Comparison of ENCODE assay signal across 1 fruit fly cellular context in genomic region chr3L:16161847-16162556, dm6.
TF ChIP-seq lines count a peak whose summit lies in the region.

No protein-coding gene starts in this region.

TF ChIP-seq in whole organism, embryonic, 481 proteins besides CTCF, POLR2A, EP300 and RAD21 (continued from another document):
- TF ChIP-seq chm (GFP tag; IDR thresholded peaks at IDR 0.05; lab: Robert Waterston, UW) (0 out of 2 replicates have a peak, but pooled peaks have one; percentile 30), btn (GFP tag; optimal IDR thresholded peaks at IDR 0.05; lab: Kevin White, UChicago) (no peak), nau (GFP tag; optimal IDR thresholded peaks at IDR 0.05; lab: Kevin White, UChicago) (peak; percentile 76), Ets65A (GFP tag; lab: Kevin White, UChicago) (peak; percentile 34), CG1233 (GFP tag; optimal IDR thresholded peaks at IDR 0.05; lab: Kevin White, UChicago) (peak; percentile 51), Six4 (GFP tag; optimal IDR thresholded peaks at IDR 0.05; lab: Kevin White, UChicago) (peak; percentile 37), slp2 (GFP tag; optimal IDR thresholded peaks at IDR 0.05; lab: Kevin White, UChicago) (peak; percentile 59), bsh (GFP tag; optimal IDR thresholded peaks at IDR 0.05; lab: Kevin White, UChicago) (peak; percentile 75 to 78), HLH54F (GFP tag; optimal IDR thresholded peaks at IDR 0.05; lab: Kevin White, UChicago) (peak; percentile 74), Lpt (GFP tag; optimal IDR thresholded peaks at IDR 0.05; lab: Kevin White, UChicago) (no peak), chinmo (GFP tag; IDR thresholded peaks at IDR 0.05; lab: Robert Waterston, UW; ENCODE audit: partially characterized antibody) (peak; percentile 39; the same call in 1 of the 4 replicates), amos (GFP tag; IDR thresholded peaks at IDR 0.05; lab: Robert Waterston, UW; ENCODE audit: partially characterized antibody) (no peak), ftz-f1 (GFP tag; optimal IDR thresholded peaks at IDR 0.05; lab: Kevin White, UChicago) (no peak), knrl (GFP tag; IDR thresholded peaks at IDR 0.05; lab: Robert Waterston, UW; ENCODE audit: partially characterized antibody) (no peak), ase (GFP tag; IDR thresholded peaks at IDR 0.05; lab: Robert Waterston, UW) (0 out of 3 replicates have a peak, but pooled peaks have one; percentile 39), CG8944 (GFP tag; optimal IDR thresholded peaks at IDR 0.05; lab: Kevin White, UChicago) (peak; percentile 33), sqz (GFP tag; optimal IDR thresholded peaks at IDR 0.05; lab: Kevin White, UChicago) (peak; percentile 89), rib (GFP tag; IDR thresholded peaks at IDR 0.05; lab: Robert Waterston, UW) (0 out of 2 replicates have a peak, but pooled peaks have one; percentile 41), sob (GFP tag; IDR thresholded peaks at IDR 0.05; lab: Robert Waterston, UW) (no peak; the same call in 1 of the 2 replicates), nerfin-2 (GFP tag; IDR thresholded peaks at IDR 0.05; lab: Robert Waterston, UW; ENCODE audit: partially characterized antibody) (no peak), CG5180 (GFP tag; optimal IDR thresholded peaks at IDR 0.05; lab: Kevin White, UChicago) (peak; percentile 45), CG9932 (GFP tag; IDR thresholded peaks at IDR 0.05; lab: Robert Waterston, UW) (peak; percentile 70), dysf (GFP tag; IDR thresholded peaks at IDR 0.05; lab: Robert Waterston, UW) (peak; percentile 83), Atf-2 (GFP tag; optimal IDR thresholded peaks at IDR 0.05; lab: Kevin White, UChicago) (peak; percentile 48), ssp (GFP tag; IDR thresholded peaks at IDR 0.05; lab: Robert Waterston, UW) (peak; percentile 34; the same call in 1 of the 2 replicates), sd (tag; optimal IDR thresholded peaks at IDR 0.05; lab: Kevin White, UChicago) (peak; percentile 49), CG4707 (GFP tag; optimal IDR thresholded peaks at IDR 0.05; lab: Kevin White, UChicago) (peak; percentile 40), dm (GFP tag; optimal IDR thresholded peaks at IDR 0.05; lab: Kevin White, UChicago) (peak; percentile 1), dan (GFP tag; IDR thresholded peaks at IDR 0.05; lab: Robert Waterston, UW) (no peak), Poxn (GFP tag; IDR thresholded peaks at IDR 0.05; lab: Robert Waterston, UW) (no peak), CG11560 (tag; IDR thresholded peaks at IDR 0.05; lab: Robert Waterston, UW) (no peak; the same call in 2 of the 3 replicates), Drgx (GFP tag; IDR thresholded peaks at IDR 0.05; lab: Robert Waterston, UW) (peak; percentile 69), cg (GFP tag; optimal IDR thresholded peaks at IDR 0.05; lab: Kevin White, UChicago) (peak; percentile 82), odd (GFP tag; optimal IDR thresholded peaks at IDR 0.05; lab: Kevin White, UChicago) (peak; percentile 67), CG1603 (tag; optimal IDR thresholded peaks at IDR 0.05; lab: Kevin White, UChicago) (no peak), pho (GFP tag; optimal IDR thresholded peaks at IDR 0.05; lab: Kevin White, UChicago) (peak; percentile 66), CG1832 (GFP tag; optimal IDR thresholded peaks at IDR 0.05; lab: Kevin White, UChicago) (peak; percentile 72), CG10147 (GFP tag; optimal IDR thresholded peaks at IDR 0.05; lab: Kevin White, UChicago) (peak; percentile 79), CG17359 (tag; optimal IDR thresholded peaks at IDR 0.05; lab: Kevin White, UChicago) (peak; percentile 70), crol (GFP tag; IDR thresholded peaks at IDR 0.05; lab: Robert Waterston, UW) (peak; percentile 84), CG4328 (GFP tag; optimal IDR thresholded peaks at IDR 0.05; lab: Kevin White, UChicago) (peak; percentile 43), seq (GFP tag; IDR thresholded peaks at IDR 0.05; lab: Robert Waterston, UW) (peak; percentile 70), CG17829 (tag; optimal IDR thresholded peaks at IDR 0.05; lab: Kevin White, UChicago) (peak; percentile 58), prd (optimal IDR thresholded peaks at IDR 0.05; lab: Kevin White, UChicago) (no peak), prd (GFP tag; IDR thresholded peaks at IDR 0.05; lab: Robert Waterston, UW) (peak; percentile 60; the same call in 2 of the 3 replicates), bab2 (GFP tag; optimal IDR thresholded peaks at IDR 0.05; lab: Kevin White, UChicago) (peak; percentile 48), CG2116 (GFP tag; optimal IDR thresholded peaks at IDR 0.05; lab: Kevin White, UChicago) (peak; percentile 34), hkb (optimal IDR thresholded peaks at IDR 0.05; lab: Kevin White, UChicago) (no peak), hkb (GFP tag; IDR thresholded peaks at IDR 0.05; lab: Robert Waterston, UW) (peak; percentile 58; the same call in 1 of the 2 replicates), ham (GFP tag; IDR thresholded peaks at IDR 0.05; lab: Robert Waterston, UW) (no peak), mam (GFP tag; optimal IDR thresholded peaks at IDR 0.05; lab: Kevin White, UChicago) (peak; percentile 85), CG16815 (GFP tag; optimal IDR thresholded peaks at IDR 0.05; lab: Kevin White, UChicago) (peak; percentile 46), fru (optimal IDR thresholded peaks at IDR 0.05; lab: Kevin White, UChicago) (no peak), fd3F (GFP tag; optimal IDR thresholded peaks at IDR 0.05; lab: Kevin White, UChicago) (peak; percentile 63), CG3281 (GFP tag; optimal IDR thresholded peaks at IDR 0.05; lab: Kevin White, UChicago) (peak; percentile 87), NC2α (GFP tag; optimal IDR thresholded peaks at IDR 0.05; lab: Kevin White, UChicago) (peak; percentile 12), CG14014 (GFP tag; IDR thresholded peaks at IDR 0.05; lab: Robert Waterston, UW) (peak; percentile 55), CG8281 (tag; optimal IDR thresholded peaks at IDR 0.05; lab: Kevin White, UChicago) (peak; percentile 29), Rfx (GFP tag; IDR thresholded peaks at IDR 0.05; lab: Robert Waterston, UW) (peak; percentile 57), sr (GFP tag; IDR thresholded peaks at IDR 0.05; lab: Robert Waterston, UW) (no peak), CG13287 (GFP tag; IDR thresholded peaks at IDR 0.05; lab: Robert Waterston, UW; ENCODE audit: partially characterized antibody) (peak; percentile 20; the same call in 1 of the 2 replicates), Bdp1 (GFP tag; optimal IDR thresholded peaks at IDR 0.05; lab: Kevin White, UChicago) (peak; percentile 34), tap (tag; optimal IDR thresholded peaks at IDR 0.05; lab: Kevin White, UChicago) (peak; percentile 41), Spps (tag; optimal IDR thresholded peaks at IDR 0.05; lab: Kevin White, UChicago) (peak; percentile 10), CG7786 (GFP tag; optimal IDR thresholded peaks at IDR 0.05; lab: Kevin White, UChicago) (peak; percentile 84), disco-r (GFP tag; optimal IDR thresholded peaks at IDR 0.05; lab: Kevin White, UChicago) (no peak), CG16779 (GFP tag; IDR thresholded peaks at IDR 0.05; lab: Robert Waterston, UW) (no peak), so (GFP tag; IDR thresholded peaks at IDR 0.05; lab: Robert Waterston, UW) (peak; percentile 87), CG15514 (GFP tag; optimal IDR thresholded peaks at IDR 0.05; lab: Kevin White, UChicago) (peak; percentile 61), CG8924 (tag; optimal IDR thresholded peaks at IDR 0.05; lab: Kevin White, UChicago) (peak; percentile 79), kni (GFP tag; optimal IDR thresholded peaks at IDR 0.05; lab: Kevin White, UChicago) (peak; percentile 24), CG17385 (GFP tag; optimal IDR thresholded peaks at IDR 0.05; lab: Kevin White, UChicago) (peak; percentile 75), CG11085 (GFP tag; IDR thresholded peaks at IDR 0.05; lab: Robert Waterston, UW) (no peak), CG32767 (GFP tag; IDR thresholded peaks at IDR 0.05; lab: Robert Waterston, UW) (peak; percentile 66; the same call in 1 of the 2 replicates), ap (GFP tag; IDR thresholded peaks at IDR 0.05; lab: Robert Waterston, UW) (no peak; the same call in 1 of the 2 replicates), Elba2 (GFP tag; optimal IDR thresholded peaks at IDR 0.05; lab: Kevin White, UChicago) (no peak), yki (optimal IDR thresholded peaks at IDR 0.05; lab: Kevin White, UChicago) (no peak), NfI (GFP tag; optimal IDR thresholded peaks at IDR 0.05; lab: Kevin White, UChicago) (peak; percentile 69), GATAe (GFP tag; conservative IDR thresholded peaks at IDR 0.05; lab: Robert Waterston, UW) (no peak), cato (GFP tag; optimal IDR thresholded peaks at IDR 0.05; lab: Kevin White, UChicago; ENCODE audit: borderline replicate concordance) (peak; percentile 38), croc (GFP tag; conservative IDR thresholded peaks at IDR 0.05; lab: Robert Waterston, UW) (peak; percentile 29; the same call in 2 of the 3 replicates), CG34224 (GFP tag; IDR thresholded peaks at IDR 0.05; lab: Robert Waterston, UW; ENCODE audit: partially characterized antibody) (no peak), cwo (GFP tag; optimal IDR thresholded peaks at IDR 0.05; lab: Kevin White, UChicago) (peak; percentile 86), CG4282 (GFP tag; optimal IDR thresholded peaks at IDR 0.05; lab: Kevin White, UChicago) (peak; percentile 47), Optix (GFP tag; IDR thresholded peaks at IDR 0.05; lab: Robert Waterston, UW) (no peak), CG2712 (tag; optimal IDR thresholded peaks at IDR 0.05; lab: Kevin White, UChicago) (peak; percentile 77), Fer3 (tag; optimal IDR thresholded peaks at IDR 0.05; lab: Kevin White, UChicago) (peak; percentile 75), sisA (GFP tag; IDR thresholded peaks at IDR 0.05; lab: Robert Waterston, UW) (peak; percentile 53), B-H2 (GFP tag; optimal IDR thresholded peaks at IDR 0.05; lab: Kevin White, UChicago) (peak; percentile 16), CG4730 (GFP tag; IDR thresholded peaks at IDR 0.05; lab: Robert Waterston, UW) (peak; percentile 52), CG12659 (GFP tag; optimal IDR thresholded peaks at IDR 0.05; lab: Kevin White, UChicago) (peak; percentile 77), CG1647 (GFP tag; optimal IDR thresholded peaks at IDR 0.05; lab: Kevin White, UChicago) (peak; percentile 33), CG17612 (GFP tag; IDR thresholded peaks at IDR 0.05; lab: Robert Waterston, UW) (peak; percentile 16; the same call in 1 of the 2 replicates), jumu (GFP tag; optimal IDR thresholded peaks at IDR 0.05; lab: Kevin White, UChicago) (peak; percentile 44), kah (GFP tag; optimal IDR thresholded peaks at IDR 0.05; lab: Kevin White, UChicago) (peak; percentile 27), eyg (GFP tag; optimal IDR thresholded peaks at IDR 0.05; lab: Kevin White, UChicago) (peak; percentile 62), Mad (GFP tag; optimal IDR thresholded peaks at IDR 0.05; lab: Kevin White, UChicago) (peak; percentile 23), CG6854 (GFP tag; optimal IDR thresholded peaks at IDR 0.05; lab: Kevin White, UChicago) (peak; percentile 61), CG15269 (tag; optimal IDR thresholded peaks at IDR 0.05; lab: Kevin White, UChicago) (peak; percentile 82), trh (GFP tag; optimal IDR thresholded peaks at IDR 0.05; lab: Kevin White, UChicago) (no peak), kay (GFP tag; optimal IDR thresholded peaks at IDR 0.05; lab: Kevin White, UChicago) (no peak), ara (GFP tag; IDR thresholded peaks at IDR 0.05; lab: Robert Waterston, UW) (no peak), Hr39 (optimal IDR thresholded peaks at IDR 0.05; lab: Kevin White, UChicago) (no peak), NK7.1 (GFP tag; optimal IDR thresholded peaks at IDR 0.05; lab: Kevin White, UChicago) (no peak), da (GFP tag; optimal IDR thresholded peaks at IDR 0.05; lab: Kevin White, UChicago) (no peak), CG1792 (GFP tag; optimal IDR thresholded peaks at IDR 0.05; lab: Kevin White, UChicago) (peak; percentile 39), Antp (GFP tag; optimal IDR thresholded peaks at IDR 0.05; lab: Kevin White, UChicago) (peak; percentile 54), Sox100B (GFP tag; optimal IDR thresholded peaks at IDR 0.05; lab: Kevin White, UChicago) (peak; percentile 74), CG9817 (tag; optimal IDR thresholded peaks at IDR 0.05; lab: Kevin White, UChicago) (peak; percentile 70), CG11504 (tag; optimal IDR thresholded peaks at IDR 0.05; lab: Kevin White, UChicago) (peak; percentile 87)
